Fruit fly (Drosophila melanogaster): ENCODE measurements around the gene smp-30.

The smp-30 gene

dm6 chr3R:14720885-14721284 is 30.2 kb downstream of the smp-30 start (continued):
- TF ChIP-seq CG43689 (GFP tag; IDR thresholded peaks at IDR 0.05) (no peak), CG4404 (GFP tag; IDR thresholded peaks at IDR 0.05) (no peak), Jarid2 (GFP tag; optimal IDR thresholded peaks at IDR 0.05) (no peak), CG10565 (GFP tag; optimal IDR thresholded peaks at IDR 0.05) (no peak), pan (optimal IDR thresholded peaks at IDR 0.05) (no peak), pan (GFP tag; optimal IDR thresholded peaks at IDR 0.05 in 1 of 2, IDR thresholded peaks at IDR 0.05 in 1 of 2) (no peak), CG2120 (GFP tag; optimal IDR thresholded peaks at IDR 0.05) (no peak), Sox102F (GFP tag; optimal IDR thresholded peaks at IDR 0.05) (no peak), Ada2b (GFP tag; IDR thresholded peaks at IDR 0.05) (no peak), chn (GFP tag; optimal IDR thresholded peaks at IDR 0.05) (no peak), vvl (GFP tag; IDR thresholded peaks at IDR 0.05) (no peak), CG1529 (GFP tag; optimal IDR thresholded peaks at IDR 0.05) (no peak), CG10431 (GFP tag; optimal IDR thresholded peaks at IDR 0.05) (no peak), vfl (GFP tag; optimal IDR thresholded peaks at IDR 0.05) (no peak), zen2 (GFP tag; IDR thresholded peaks at IDR 0.05; ENCODE audit: partially characterized antibody) (no peak), p53 (GFP tag; optimal IDR thresholded peaks at IDR 0.05) (no peak), tup (GFP tag; optimal IDR thresholded peaks at IDR 0.05) (no peak), kay (GFP tag; optimal IDR thresholded peaks at IDR 0.05) (no peak), CG15601 (tag; optimal IDR thresholded peaks at IDR 0.05) (no peak), Hr3 (GFP tag; optimal IDR thresholded peaks at IDR 0.05) (no peak), Trl (optimal IDR thresholded peaks at IDR 0.05) (no peak), Trl (GFP tag; optimal IDR thresholded peaks at IDR 0.05) (no peak), pum (GFP tag; optimal IDR thresholded peaks at IDR 0.05) (no peak), z (GFP tag; IDR thresholded peaks at IDR 0.05) (no peak), CG3281 (GFP tag; optimal IDR thresholded peaks at IDR 0.05) (peak; percentile 5), BEAF-32 (GFP tag; optimal IDR thresholded peaks at IDR 0.05) (no peak), Elba2 (GFP tag; optimal IDR thresholded peaks at IDR 0.05) (no peak), H2.0 (GFP tag; IDR thresholded peaks at IDR 0.05) (no peak), CG4617 (GFP tag; optimal IDR thresholded peaks at IDR 0.05; ENCODE audit: borderline replicate concordance) (no peak), CG7987 (GFP tag; optimal IDR thresholded peaks at IDR 0.05) (no peak), crp (GFP tag; optimal IDR thresholded peaks at IDR 0.05) (no peak), otp (GFP tag; IDR thresholded peaks at IDR 0.05) (no peak), CG18619 (GFP tag; optimal IDR thresholded peaks at IDR 0.05) (no peak), Doc3 (GFP tag; IDR thresholded peaks at IDR 0.05; ENCODE audit: partially characterized antibody) (no peak), onecut (GFP tag; IDR thresholded peaks at IDR 0.05) (no peak), Neu2 (GFP tag; optimal IDR thresholded peaks at IDR 0.05; ENCODE audit: borderline replicate concordance) (no peak), Rx (GFP tag; IDR thresholded peaks at IDR 0.05) (no peak), Bteb2 (GFP tag; optimal IDR thresholded peaks at IDR 0.05) (no peak), Fer1 (GFP tag; optimal IDR thresholded peaks at IDR 0.05) (no peak), Abd-B (GFP tag; optimal IDR thresholded peaks at IDR 0.05) (no peak), tna (GFP tag; IDR thresholded peaks at IDR 0.05; ENCODE audit: partially characterized antibody) (no peak), E2f2 (GFP tag; IDR thresholded peaks at IDR 0.05) (no peak), CG10267 (tag; optimal IDR thresholded peaks at IDR 0.05) (no peak), CG6854 (GFP tag; optimal IDR thresholded peaks at IDR 0.05) (no peak), crc (GFP tag; optimal IDR thresholded peaks at IDR 0.05) (no peak), CG13894 (tag; optimal IDR thresholded peaks at IDR 0.05) (no peak), jumu (GFP tag; optimal IDR thresholded peaks at IDR 0.05) (no peak), dati (GFP tag; IDR thresholded peaks at IDR 0.05) (no peak), zfh2 (GFP tag; optimal IDR thresholded peaks at IDR 0.05) (peak; percentile 17), CG10274 (GFP tag; optimal IDR thresholded peaks at IDR 0.05) (no peak), CG30403 (GFP tag; optimal IDR thresholded peaks at IDR 0.05) (peak; percentile 8), sug (tag; optimal IDR thresholded peaks at IDR 0.05) (no peak), GATAe (GFP tag; conservative IDR thresholded peaks at IDR 0.05) (no peak)

Data from whole organism, embryonic.